Worm (Caenorhabditis elegans): ENCODE data around the gene E02C12.8.

ce11 chrV:9391959-9392358 is 18.5 kb upstream of the E02C12.8 start:
- no peak for TF ChIP-seq ztf-25 (GFP tag; IDR thresholded peaks at IDR 0.05)
- no peak for TF ChIP-seq dox-1 (GFP tag; IDR thresholded peaks at IDR 0.05)
- no peak for TF ChIP-seq bed-2 (GFP tag; IDR thresholded peaks at IDR 0.05)
- TF ChIP-seq ztf-26 (tag; optimal IDR thresholded peaks at IDR 0.05), result no peak
- TF ChIP-seq unc-62 (GFP tag; optimal IDR thresholded peaks at IDR 0.05), result no peak
- no peak for TF ChIP-seq Y53G8AR.9 (GFP tag; conservative IDR thresholded peaks at IDR 0.05)
- no peak for TF ChIP-seq sdz-38 (tag; optimal IDR thresholded peaks at IDR 0.05)
- no peak for TF ChIP-seq nhr-120 (GFP tag; IDR thresholded peaks at IDR 0.05)
- TF ChIP-seq dpl-1 (GFP tag; optimal IDR thresholded peaks at IDR 0.05), result no peak
- no peak for TF ChIP-seq him-1 (tag; optimal IDR thresholded peaks at IDR 0.05)
- no peak for TF ChIP-seq attf-6 (GFP tag; IDR thresholded peaks at IDR 0.05)
- TF ChIP-seq hsf-1 (GFP tag; IDR thresholded peaks at IDR 0.05), result no peak

Data from whole organism, young adult.